Worm (Caenorhabditis elegans) whole organism, L3 larva: Measurements from ENCODE around the gene fkb-6.
A peak's percentile ranks its signal among the peaks of the same experiment; 100 is the strongest.

Experiments used
- R02D3.7 ChIP-seq: fragments of 150-350 bp; optimal IDR thresholded peaks from 2 replicates; lab custom pipeline; 2014; ENCODE audit warnings: missing biosample characterization, missing genetic modification characterization
- aly-2 ChIP-seq: fragments of 150-350 bp; optimal IDR thresholded peaks from 2 replicates; lab custom pipeline; 2014; ENCODE audit warnings: missing biosample characterization, missing genetic modification characterization
- ama-1 ChIP-seq: fragments of 150-350 bp; optimal IDR thresholded peaks from 2 replicates; lab custom pipeline; 2018
- ceh-16 ChIP-seq: sonication (generic microtip); optimal IDR thresholded peaks from 2 replicates; lab custom pipeline; 2017; ENCODE audit warnings: missing biosample characterization, missing genetic modification characterization
- ceh-28 ChIP-seq: fragments of 150-350 bp; optimal IDR thresholded peaks from 2 replicates; lab custom pipeline; 2014; ENCODE audit warnings: missing biosample characterization, missing genetic modification reagents, missing genetic modification characterization
- daf-12 ChIP-seq: fragments of 150-350 bp; optimal IDR thresholded peaks from 2 replicates; lab custom pipeline; 2014; ENCODE audit warnings: missing biosample characterization, missing genetic modification reagents, missing genetic modification characterization
- egl-5 ChIP-seq: fragments of 150-350 bp; optimal IDR thresholded peaks from 2 replicates; lab custom pipeline; 2017; ENCODE audit warnings: missing biosample characterization, missing genetic modification reagents, missing genetic modification characterization, inconsistent platforms
- elt-1 ChIP-seq: fragments of 150-350 bp; optimal IDR thresholded peaks from 2 replicates; lab custom pipeline; 2014; ENCODE audit warnings: missing biosample characterization, missing genetic modification characterization
- elt-2 ChIP-seq: sonication (generic microtip); optimal IDR thresholded peaks from 2 replicates; lab custom pipeline; 2016; ENCODE audit warnings: missing genetic modification reagents, mild to moderate bottlenecking, missing genetic modification characterization, missing compliant biosample characterization
- eor-1 ChIP-seq, 2 experiments: fragments of 150-350 bp; optimal IDR thresholded peaks; 2 replicates each; lab custom pipeline; 2014 to 2018; ENCODE audit warnings: missing biosample characterization in 2 of 2, missing genetic modification characterization in 2 of 2
- fkh-10 ChIP-seq: sonication (generic microtip); optimal IDR thresholded peaks from 2 replicates; lab custom pipeline; 2017; ENCODE audit warnings: missing biosample characterization, missing genetic modification reagents, missing genetic modification characterization
- fkh-2 ChIP-seq: fragments of 150-350 bp; optimal IDR thresholded peaks from 2 replicates; lab custom pipeline; 2014; ENCODE audit warnings: missing biosample characterization, missing genetic modification reagents, missing genetic modification characterization
- fos-1 ChIP-seq: fragments of 150-350 bp; optimal IDR thresholded peaks from 2 replicates; lab custom pipeline; 2014; ENCODE audit warnings: missing biosample characterization, missing genetic modification characterization
- hmg-11 ChIP-seq: sonication (generic microtip); optimal IDR thresholded peaks from 2 replicates; lab custom pipeline; 2016; ENCODE audit warnings: missing genetic modification characterization, missing compliant biosample characterization
- jun-1 ChIP-seq: fragments of 150-350 bp; optimal IDR thresholded peaks from 2 replicates; lab custom pipeline; 2014; ENCODE audit warnings: missing biosample characterization, missing genetic modification reagents, missing genetic modification characterization
- lin-15B ChIP-seq: fragments of 150-350 bp; optimal IDR thresholded peaks from 2 replicates; lab custom pipeline; 2014; ENCODE audit warnings: missing biosample characterization, missing genetic modification characterization
- lin-39 ChIP-seq: fragments of 150-350 bp; optimal IDR thresholded peaks from 2 replicates; lab custom pipeline; 2018; ENCODE audit warnings: missing biosample characterization, missing genetic modification reagents, missing genetic modification characterization
- lsy-12 ChIP-seq: sonication (generic microtip); optimal IDR thresholded peaks from 2 replicates; lab custom pipeline; 2016; ENCODE audit warnings: mild to moderate bottlenecking, missing genetic modification characterization, missing compliant biosample characterization
- mdl-1 ChIP-seq: fragments of 150-350 bp; optimal IDR thresholded peaks from 2 replicates; lab custom pipeline; 2014; ENCODE audit warnings: missing biosample characterization, missing genetic modification characterization
- nfya-1 ChIP-seq: sonication (generic microtip); optimal IDR thresholded peaks from 2 replicates; lab custom pipeline; 2017; ENCODE audit warnings: missing genetic modification characterization, mild to moderate bottlenecking, missing compliant biosample characterization, antibody characterized with exemption, moderate library complexity; ENCODE audit not compliant: insufficient read depth
- nhr-11 ChIP-seq: fragments of 150-350 bp; optimal IDR thresholded peaks from 2 replicates; lab custom pipeline; 2014; ENCODE audit warnings: missing biosample characterization, missing genetic modification characterization
- nhr-12 ChIP-seq: fragments of 150-350 bp; optimal IDR thresholded peaks from 2 replicates; lab custom pipeline; 2014; ENCODE audit warnings: missing biosample characterization, missing genetic modification characterization
- nhr-23 ChIP-seq: fragments of 150-350 bp; optimal IDR thresholded peaks from 2 replicates; lab custom pipeline; 2014; ENCODE audit warnings: missing biosample characterization, missing genetic modification reagents, missing genetic modification characterization
- nhr-237 ChIP-seq: fragments of 150-350 bp; optimal IDR thresholded peaks from 2 replicates; lab custom pipeline; 2014; ENCODE audit warnings: missing biosample characterization, missing genetic modification characterization
- nhr-25 ChIP-seq: sonication (generic microtip); optimal IDR thresholded peaks from 2 replicates; lab custom pipeline; 2017; ENCODE audit warnings: missing biosample characterization, missing genetic modification characterization
- nhr-28 ChIP-seq: fragments of 150-350 bp; optimal IDR thresholded peaks from 2 replicates; lab custom pipeline; 2014; ENCODE audit warnings: missing biosample characterization, missing genetic modification characterization
- nhr-67 ChIP-seq: fragments of 150-350 bp; optimal IDR thresholded peaks from 2 replicates; lab custom pipeline; 2014; ENCODE audit warnings: missing biosample characterization, missing genetic modification characterization
- nhr-77 ChIP-seq: fragments of 150-350 bp; optimal IDR thresholded peaks from 2 replicates; lab custom pipeline; 2014; ENCODE audit warnings: missing biosample characterization, missing genetic modification characterization
- pqm-1 ChIP-seq: fragments of 150-350 bp; optimal IDR thresholded peaks from 2 replicates; lab custom pipeline; 2017; ENCODE audit warnings: missing biosample characterization, missing genetic modification characterization, inconsistent platforms
- sea-2 ChIP-seq: fragments of 150-350 bp; sonication (generic microtip); optimal IDR thresholded peaks from 4 replicates; lab custom pipeline; 2014; ENCODE audit warnings: missing biosample characterization, missing genetic modification reagents, missing genetic modification characterization
- tbx-2 ChIP-seq: sonication (generic microtip); optimal IDR thresholded peaks from 2 replicates; lab custom pipeline; 2016; ENCODE audit warnings: mild to moderate bottlenecking, missing genetic modification characterization, missing compliant biosample characterization
- unc-62 ChIP-seq: fragments of 150-350 bp; sonication (generic microtip); optimal IDR thresholded peaks from 4 replicates; lab custom pipeline; 2014; ENCODE audit warnings: missing biosample characterization, missing genetic modification reagents, missing genetic modification characterization
- zag-1 ChIP-seq: fragments of 150-350 bp; optimal IDR thresholded peaks from 2 replicates; lab custom pipeline; 2014; ENCODE audit warnings: missing biosample characterization, missing genetic modification characterization

Gene fkb-6

ce11 chrV:20815842-20816241 is 30.1 kb upstream of the fkb-6 start, which contains the start of gene sshk-1:
TSS of gene sshk-1 (plus strand) at chrV:20816142.
- TF ChIP-seq R02D3.7 (no peak), tbx-2 (tag; lab: Kevin White, UChicago) (no peak), unc-62 (GFP tag; lab: Kevin White, UChicago) (no peak)

DNA sequence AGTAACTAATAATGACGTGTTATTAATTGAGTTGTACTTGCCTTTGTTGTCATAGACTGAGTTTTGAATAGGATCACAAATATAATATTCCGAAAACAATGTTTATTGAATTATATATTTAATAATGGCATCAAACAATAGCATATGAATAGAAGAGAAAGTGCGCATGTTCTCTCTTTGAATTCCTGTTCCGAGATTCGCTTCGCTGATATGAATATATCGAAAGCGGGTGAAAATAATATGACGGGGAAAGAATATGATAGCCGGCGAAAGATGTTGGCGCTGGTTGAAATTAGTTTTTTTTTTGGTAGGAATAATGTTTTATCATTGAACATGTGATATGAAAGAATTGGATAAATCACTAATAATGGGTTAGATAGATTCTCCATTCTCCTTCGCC is 25.9 kb upstream of the fkb-6 start, which contains the start of gene T03D8.6:
Gene T03D8.6 (minus strand): TSS at position 298 of the 400 bp plus-strand sequence.
- no peak for TF ChIP-seq aly-2 (tag; lab: Kevin White, UChicago)
- TF ChIP-seq ama-1 (lab: Kevin White, UChicago), result no peak
- TF ChIP-seq ceh-28 (tag; lab: Kevin White, UChicago), result no peak
- no peak for TF ChIP-seq hmg-11 (tag; lab: Kevin White, UChicago)
- no peak for TF ChIP-seq tbx-2 (tag; lab: Kevin White, UChicago)
- TF ChIP-seq nhr-11 (tag; lab: Kevin White, UChicago), result no peak
- no peak for TF ChIP-seq R02D3.7
- no peak for TF ChIP-seq nhr-12 (tag; lab: Kevin White, UChicago)
- no peak for TF ChIP-seq fkh-10

ce11 chrV:20824962-20825609 is 20.9 kb upstream of the fkb-6 start, which contains the start of the genes gcy-22 and grl-14:
TSS of gene gcy-22 (minus strand) at chrV:20825062.
TSS of gene grl-14 (plus strand) at chrV:20825559.
- no peak for TF ChIP-seq nhr-28 (tag; lab: Kevin White, UChicago)
- no peak for TF ChIP-seq nhr-77
- no peak for TF ChIP-seq lsy-12 (tag; lab: Kevin White, UChicago)
- TF ChIP-seq zag-1 (tag; lab: Kevin White, UChicago), result no peak
- TF ChIP-seq nhr-23 (tag; lab: Kevin White, UChicago), result no peak

ce11 chrV:20826618-20827017 is 19.3 kb upstream of the fkb-6 start:
- no peak for TF ChIP-seq hmg-11 (tag; lab: Kevin White, UChicago)
- no peak for TF ChIP-seq jun-1 (tag; lab: Kevin White, UChicago)

DNA sequence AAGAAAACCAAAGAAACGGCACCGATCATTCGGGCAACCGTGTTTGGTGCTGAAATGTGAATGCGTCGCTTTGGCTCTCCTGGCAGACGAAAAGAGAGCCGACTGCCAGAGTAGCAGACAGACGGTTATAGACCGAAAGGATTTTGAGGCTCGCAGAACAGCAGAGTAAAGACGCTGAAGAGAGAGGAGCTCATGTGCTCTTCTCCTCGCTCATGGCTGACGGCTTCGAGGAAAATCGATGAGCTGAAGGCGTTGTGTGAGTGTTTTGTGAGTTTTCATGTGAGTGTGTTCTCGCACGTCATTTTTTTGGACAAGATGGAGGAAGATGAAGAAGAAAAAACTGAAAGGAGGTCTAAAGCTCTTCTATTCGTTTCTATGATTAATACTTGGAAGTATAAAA is 17.1 kb upstream of the fkb-6 start, which contains the start of gene sbt-1:
Gene sbt-1 (minus strand): TSS at position 62 of the 400 bp plus-strand sequence.
- TF ChIP-seq nhr-237 (no peak), hmg-11 (tag; lab: Kevin White, UChicago) (peak; percentile 59), ama-1 (lab: Kevin White, UChicago) (no peak), nfya-1 (tag; lab: Kevin White, UChicago) (peak; percentile 83), sea-2 (GFP tag; lab: Kevin White, UChicago) (peak; percentile 55), pqm-1 (tag; lab: Kevin White, UChicago) (peak; percentile 65), nhr-67 (no peak), mdl-1 (tag; lab: Kevin White, UChicago) (peak; percentile 57), fos-1 (tag; lab: Kevin White, UChicago) (no peak), tbx-2 (tag; lab: Kevin White, UChicago) (peak; percentile 35), lin-15B (tag; lab: Kevin White, UChicago) (peak; percentile 34), R02D3.7 (no peak), nhr-25 (tag; lab: Kevin White, UChicago) (no peak), ceh-16 (tag; lab: Kevin White, UChicago) (no peak), elt-1 (tag; lab: Kevin White, UChicago) (peak; percentile 45), ceh-28 (tag; lab: Kevin White, UChicago) (peak; percentile 12), lin-39 (tag; lab: Kevin White, UChicago) (peak; percentile 77), nhr-11 (tag; lab: Kevin White, UChicago) (peak; percentile 37), eor-1 (tag; optimal IDR thresholded peaks at IDR 0.05; lab: Kevin White, UChicago) (no peak), unc-62 (GFP tag; lab: Kevin White, UChicago) (no peak)

DNA sequence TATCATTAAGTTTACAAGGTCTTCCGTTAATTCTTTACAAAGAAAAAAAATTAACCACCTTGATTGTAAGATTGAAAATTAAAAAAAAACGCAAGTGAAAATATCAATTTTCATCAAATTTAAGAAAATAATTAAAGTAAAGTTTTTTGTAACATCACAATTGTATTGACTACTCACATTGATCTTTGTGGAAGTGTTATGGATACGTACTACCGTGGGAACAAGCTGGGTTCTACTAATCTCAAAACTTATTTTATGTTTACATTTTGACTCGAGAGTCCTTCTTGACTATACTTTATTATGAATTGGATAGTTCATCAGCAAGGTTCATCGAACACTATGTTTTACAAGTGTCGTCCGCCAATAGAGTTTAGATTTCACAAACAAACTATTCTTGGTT is 16.4 kb upstream of the fkb-6 start, which contains the start of gene num-1:
Gene num-1 (plus strand): TSS at position 301 of the 400 bp plus-strand sequence.
- no peak for TF ChIP-seq lin-15B (tag; lab: Kevin White, UChicago)
- no peak for TF ChIP-seq elt-2 (tag; lab: Kevin White, UChicago)
- TF ChIP-seq hmg-11 (tag; lab: Kevin White, UChicago), result no peak
- no peak for TF ChIP-seq nhr-77
- no peak for TF ChIP-seq daf-12 (tag; lab: Kevin White, UChicago)
- TF ChIP-seq fkh-2 (tag; lab: Kevin White, UChicago), result no peak
- TF ChIP-seq sea-2 (GFP tag; lab: Kevin White, UChicago), result no peak
- no peak for TF ChIP-seq egl-5 (tag; lab: Kevin White, UChicago)
- no peak for TF ChIP-seq elt-1 (tag; lab: Kevin White, UChicago)
- TF ChIP-seq ceh-28 (tag; lab: Kevin White, UChicago), result no peak
- no peak for TF ChIP-seq lsy-12 (tag; lab: Kevin White, UChicago)
- TF ChIP-seq ceh-16 (tag; lab: Kevin White, UChicago), result no peak
- TF ChIP-seq, all 47 proteins: peak for 0
